Fruit fly (Drosophila melanogaster) whole organism, embryonic: ENCODE results near the gene CG6961.

Experiments used
- Bgb ChIP-seq: fragments of 200-800 bp; sonication (Bioruptor generic); IDR thresholded peaks from 2 replicates; pipeline ENCODE4 v1.3.6; 2022; ENCODE audit warnings: missing biosample characterization, missing genetic modification characterization; ENCODE audit not compliant: partially characterized antibody
- Blimp-1 ChIP-seq: fragments of 200-800 bp; sonication (Bioruptor generic); optimal IDR thresholded peaks from 3 replicates; lab custom pipeline; 2018; ENCODE audit warnings: missing biosample characterization, missing genetic modification characterization, mild to moderate bottlenecking, moderate library complexity, missing genetic modification reagents
- C15 ChIP-seq: fragments of 200-800 bp; sonication (Bioruptor generic); IDR thresholded peaks from 3 replicates; pipeline ENCODE4 v1.3.6; 2022; ENCODE audit warnings: missing biosample characterization, missing genetic modification characterization
- CG10267 ChIP-seq: fragments of 200-800 bp; sonication (Bioruptor generic); optimal IDR thresholded peaks from 2 replicates; lab custom pipeline; 2018; ENCODE audit warnings: missing biosample characterization, mild to moderate bottlenecking, missing genetic modification characterization, moderate library complexity
- CG11398 ChIP-seq: fragments of 200-800 bp; sonication (Bioruptor generic); optimal IDR thresholded peaks from 2 replicates; lab custom pipeline; 2016; ENCODE audit warnings: missing biosample characterization, missing genetic modification characterization
- CG12299 ChIP-seq: fragments of 200-800 bp; sonication (Bioruptor generic); optimal IDR thresholded peaks from 2 replicates; lab custom pipeline; 2018; ENCODE audit warnings: missing biosample characterization, mild to moderate bottlenecking, missing genetic modification characterization
- CG12391 ChIP-seq: fragments of 200-800 bp; sonication (Bioruptor generic); optimal IDR thresholded peaks from 3 replicates; lab custom pipeline; 2018; ENCODE audit warnings: missing biosample characterization, mild to moderate bottlenecking, missing genetic modification characterization, moderate library complexity
- CG12744 ChIP-seq: fragments of 200-800 bp; sonication (Bioruptor generic); optimal IDR thresholded peaks from 2 replicates; lab custom pipeline; 2016; ENCODE audit warnings: missing biosample characterization, missing genetic modification characterization
- CG17328 ChIP-seq: fragments of 200-800 bp; sonication (Bioruptor generic); IDR thresholded peaks from 2 replicates; pipeline ENCODE4 v1.3.6; 2022; ENCODE audit warnings: missing biosample characterization, missing genetic modification characterization
- CG17568 ChIP-seq: fragments of 200-800 bp; sonication (Bioruptor generic); optimal IDR thresholded peaks from 2 replicates; lab custom pipeline; 2018; ENCODE audit warnings: missing biosample characterization, mild to moderate bottlenecking, missing genetic modification characterization, moderate library complexity
- CG18619 ChIP-seq: fragments of 200-800 bp; sonication (Bioruptor generic); optimal IDR thresholded peaks from 3 replicates; lab custom pipeline; 2017; ENCODE audit warnings: missing biosample characterization, mild to moderate bottlenecking, missing genetic modification characterization
- CG2202 ChIP-seq: fragments of 200-800 bp; sonication (Bioruptor generic); optimal IDR thresholded peaks from 2 replicates; lab custom pipeline; 2018; ENCODE audit warnings: missing biosample characterization, mild to moderate bottlenecking, missing genetic modification characterization
- CG2889 ChIP-seq: fragments of 200-800 bp; sonication (Bioruptor generic); IDR thresholded peaks from 3 replicates; pipeline ENCODE4 v1.3.6; 2022; ENCODE audit warnings: missing biosample characterization, missing genetic modification characterization
- CG31365 ChIP-seq: fragments of 200-800 bp; sonication (Bioruptor generic); optimal IDR thresholded peaks from 2 replicates; lab custom pipeline; 2018; ENCODE audit warnings: missing biosample characterization, mild to moderate bottlenecking, missing genetic modification characterization
- CG32532 ChIP-seq: fragments of 200-800 bp; sonication (Bioruptor generic); IDR thresholded peaks from 2 replicates; pipeline ENCODE4 v1.3.6; 2022; ENCODE audit warnings: missing biosample characterization, missing genetic modification characterization
- CG34422 ChIP-seq: fragments of 200-800 bp; sonication (Bioruptor generic); IDR thresholded peaks from 3 replicates; pipeline ENCODE4 v1.3.6; 2022; ENCODE audit warnings: missing biosample characterization, missing genetic modification characterization
- CG7271 ChIP-seq: fragments of 200-800 bp; sonication (Bioruptor generic); optimal IDR thresholded peaks from 2 replicates; lab custom pipeline; 2018; ENCODE audit warnings: missing biosample characterization, mild to moderate bottlenecking, missing genetic modification characterization, moderate library complexity
- CkIIα-i1 ChIP-seq: fragments of 200-800 bp; sonication (Bioruptor generic); IDR thresholded peaks from 2 replicates; pipeline ENCODE4 v1.3.6; 2022; ENCODE audit warnings: missing biosample characterization, missing genetic modification characterization
- Deaf1 ChIP-seq: fragments of 200-800 bp; optimal IDR thresholded peaks from 3 replicates; lab custom pipeline; 2019; ENCODE audit warnings: missing biosample characterization, mild to moderate bottlenecking, missing genetic modification characterization, moderate library complexity
- HLH54F ChIP-seq: fragments of 200-800 bp; sonication (Bioruptor generic); optimal IDR thresholded peaks from 3 replicates; lab custom pipeline; 2016; ENCODE audit warnings: missing biosample characterization, missing genetic modification characterization
- HLHmδ ChIP-seq: fragments of 200-800 bp; sonication (Bioruptor generic); optimal IDR thresholded peaks from 2 replicates; lab custom pipeline; 2018; ENCODE audit warnings: missing biosample characterization, mild to moderate bottlenecking, missing genetic modification characterization, moderate library complexity
- HmgD ChIP-seq: fragments of 200-800 bp; sonication (Bioruptor generic); optimal IDR thresholded peaks from 3 replicates; lab custom pipeline; 2016; ENCODE audit warnings: missing biosample characterization, missing genetic modification characterization
- Hr51 ChIP-seq, 2 experiments: fragments of 200-800 bp; sonication (Bioruptor generic); optimal IDR thresholded peaks; 2 replicates in 1 of 2; 3 replicates in 1 of 2; lab custom pipeline; 2016 to 2018; ENCODE audit warnings: missing biosample characterization in 2 of 2, missing genetic modification characterization in 2 of 2, mild to moderate bottlenecking in 1 of 2, moderate library complexity in 1 of 2
- Med ChIP-seq: fragments of 200-800 bp; sonication (Bioruptor generic); peaks from one replicate; lab custom pipeline; 2016; ENCODE audit warnings: missing biosample characterization, missing genetic modification characterization, mild to moderate bottlenecking, inconsistent platforms, moderate library complexity
- Meics ChIP-seq: fragments of 200-800 bp; sonication (Bioruptor generic); optimal IDR thresholded peaks from 2 replicates; lab custom pipeline; 2017; ENCODE audit warnings: missing biosample characterization, mild to moderate bottlenecking, missing genetic modification characterization
- NFAT ChIP-seq: fragments of 200-800 bp; sonication (Bioruptor generic); IDR thresholded peaks from 2 replicates; pipeline ENCODE4 v1.3.6; 2022; ENCODE audit warnings: missing biosample characterization, missing genetic modification characterization
- Optix ChIP-seq: fragments of 200-800 bp; sonication (Bioruptor generic); IDR thresholded peaks from 3 replicates; pipeline ENCODE4 v1.3.6; 2022; ENCODE audit warnings: missing biosample characterization, missing genetic modification characterization
- Rx ChIP-seq: fragments of 200-800 bp; sonication (Bioruptor generic); IDR thresholded peaks from 2 replicates; pipeline ENCODE4 v1.3.6; 2022; ENCODE audit warnings: missing biosample characterization, missing genetic modification characterization
- Sox100B ChIP-seq: fragments of 200-800 bp; sonication (Bioruptor generic); optimal IDR thresholded peaks from 3 replicates; lab custom pipeline; 2018; ENCODE audit warnings: missing biosample characterization, mild to moderate bottlenecking, missing genetic modification characterization
- Xbp1 ChIP-seq: fragments of 200-800 bp; sonication (Bioruptor generic); optimal IDR thresholded peaks from 3 replicates; lab custom pipeline; 2016; ENCODE audit warnings: missing biosample characterization, mild to moderate bottlenecking, missing genetic modification characterization
- ems ChIP-seq: fragments of 200-800 bp; sonication (Bioruptor generic); optimal IDR thresholded peaks from 3 replicates; lab custom pipeline; 2016; ENCODE audit warnings: missing biosample characterization, missing genetic modification characterization
- eve ChIP-seq, 2 experiments: fragments of >200 bp; optimal IDR thresholded peaks; 2 replicates each; lab custom pipeline; 2017; ENCODE audit warnings: missing biosample characterization in 2 of 2, missing genetic modification characterization in 2 of 2
- exex ChIP-seq: fragments of 200-800 bp; sonication (Bioruptor generic); optimal IDR thresholded peaks from 4 replicates; lab custom pipeline; 2018; ENCODE audit warnings: missing biosample characterization, mild to moderate bottlenecking, missing genetic modification characterization, moderate library complexity
- hkb ChIP-seq, 2 experiments: fragments of 200-800 bp in 1 of 2; fragments of >200 bp in 1 of 2; sonication (Bioruptor generic) in 1 of 2; IDR thresholded peaks in 1 of 2; optimal IDR thresholded peaks in 1 of 2; 2 replicates each; pipeline versions ENCODE4 v1.3.6 to Lab custom; 2017 to 2022; ENCODE audit warnings: missing biosample characterization in 1 of 2, missing genetic modification characterization in 1 of 2
- insv ChIP-seq, 2 experiments: fragments of 200-800 bp; sonication (Bioruptor generic); optimal IDR thresholded peaks; 3 replicates each; lab custom pipeline; 2016 to 2018; ENCODE audit warnings: missing biosample characterization in 2 of 2, missing genetic modification characterization in 2 of 2
- kay ChIP-seq: fragments of 200-800 bp; sonication (Bioruptor generic); optimal IDR thresholded peaks from 2 replicates; lab custom pipeline; 2016; ENCODE audit warnings: missing biosample characterization, missing genetic modification characterization
- lilli ChIP-seq: fragments of 200-800 bp; sonication (Bioruptor generic); optimal IDR thresholded peaks from 3 replicates; lab custom pipeline; 2016; ENCODE audit warnings: missing biosample characterization, missing genetic modification characterization
- oc ChIP-seq: fragments of 200-800 bp; sonication (Bioruptor generic); optimal IDR thresholded peaks from 2 replicates; lab custom pipeline; 2018; ENCODE audit warnings: missing biosample characterization, mild to moderate bottlenecking, missing genetic modification characterization, moderate library complexity
- prd ChIP-seq, 3 experiments: fragments of >200 bp in 2 of 3; fragments of 200-800 bp in 1 of 3; sonication (Bioruptor generic) in 1 of 3; optimal IDR thresholded peaks in 2 of 3; IDR thresholded peaks in 1 of 3; 2 replicates in 2 of 3; 3 replicates in 1 of 3; pipeline versions ENCODE4 v1.3.6 to Lab custom; 2017 to 2022; ENCODE audit warnings: missing biosample characterization in 1 of 3, missing genetic modification characterization in 1 of 3
- pum ChIP-seq: fragments of 200-800 bp; sonication (Bioruptor generic); optimal IDR thresholded peaks from 2 replicates; lab custom pipeline; 2016; ENCODE audit warnings: missing biosample characterization, missing genetic modification characterization
- repo ChIP-seq: fragments of 200-800 bp; sonication (Bioruptor generic); optimal IDR thresholded peaks from 2 replicates; lab custom pipeline; 2016; ENCODE audit warnings: missing biosample characterization, missing genetic modification characterization
- stwl ChIP-seq: fragments of 200-800 bp; sonication (Bioruptor generic); optimal IDR thresholded peaks from 3 replicates; lab custom pipeline; 2018; ENCODE audit warnings: missing biosample characterization, mild to moderate bottlenecking, missing genetic modification characterization, moderate library complexity
- tgo ChIP-seq: fragments of 200-800 bp; sonication (Bioruptor generic); IDR thresholded peaks from 3 replicates; pipeline ENCODE4 v1.3.6; 2022; ENCODE audit warnings: missing biosample characterization, missing genetic modification characterization
- tll ChIP-seq, 2 experiments: fragments of 200-800 bp in 1 of 2; fragments of >200 bp in 1 of 2; sonication (Bioruptor generic) in 1 of 2; optimal IDR thresholded peaks; 2 replicates each; lab custom pipeline; 2017 to 2019; ENCODE audit warnings: missing biosample characterization in 2 of 2, missing genetic modification characterization in 2 of 2, mild to moderate bottlenecking in 1 of 2, moderate library complexity in 1 of 2
- trh ChIP-seq: fragments of 200-800 bp; sonication (Bioruptor generic); optimal IDR thresholded peaks from 2 replicates; lab custom pipeline; 2016; ENCODE audit warnings: missing biosample characterization, missing genetic modification characterization
- ttk ChIP-seq: fragments of 200-800 bp; sonication (Bioruptor generic); IDR thresholded peaks from 2 replicates; pipeline ENCODE4 v2.1.2; 2022; ENCODE audit warnings: missing biosample characterization, missing genetic modification characterization
- vfl ChIP-seq: fragments of 200-800 bp; sonication (Bioruptor generic); optimal IDR thresholded peaks from 2 replicates; lab custom pipeline; 2016; ENCODE audit warnings: missing biosample characterization, missing genetic modification characterization
- vnd ChIP-seq: fragments of 200-800 bp; sonication (Bioruptor generic); IDR thresholded peaks from 3 replicates; pipeline ENCODE4 v1.3.6; 2022; ENCODE audit warnings: missing biosample characterization, missing genetic modification characterization; ENCODE audit not compliant: partially characterized antibody
- wdn ChIP-seq: fragments of 200-800 bp; sonication (Bioruptor generic); IDR thresholded peaks from 2 replicates; pipeline ENCODE4 v1.3.6; 2022; ENCODE audit warnings: missing biosample characterization, missing genetic modification characterization
- zen ChIP-seq: fragments of 200-800 bp; sonication (Bioruptor generic); optimal IDR thresholded peaks from 3 replicates; lab custom pipeline; 2018; ENCODE audit warnings: missing biosample characterization, mild to moderate bottlenecking, missing genetic modification characterization, moderate library complexity

The CG6961 gene

DNA sequence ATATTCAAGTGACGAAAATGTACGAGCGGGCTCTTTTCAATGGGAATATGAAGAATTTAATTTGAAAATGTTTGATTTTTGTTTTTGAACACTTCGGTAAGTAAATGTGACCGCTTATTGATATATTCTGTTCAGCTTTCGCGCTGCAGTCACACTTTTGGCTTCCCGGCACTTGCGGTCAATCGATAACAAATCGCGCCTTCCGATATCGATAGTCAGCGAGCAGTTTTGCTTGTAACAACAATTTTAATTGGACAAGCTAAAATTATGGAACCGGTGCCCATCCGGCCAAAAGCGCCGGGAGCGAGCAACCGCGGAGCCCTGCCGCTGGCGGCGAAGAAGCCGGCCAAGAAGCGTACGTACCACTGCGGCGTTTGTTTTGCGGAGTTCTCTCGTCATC, 42.4 kb upstream of the CG6961 start, which contains the start of gene CG7101 (continued):
- TF ChIP-seq CG12391 (tag; lab: Kevin White, UChicago) = no peak
- TF ChIP-seq tll (GFP tag; optimal IDR thresholded peaks at IDR 0.05; lab: Kevin White, UChicago) = no peak
- no peak for TF ChIP-seq lilli (GFP tag; lab: Kevin White, UChicago)
- no peak for TF ChIP-seq Sox100B (GFP tag; lab: Kevin White, UChicago)
- no peak for TF ChIP-seq CG31365 (tag; lab: Kevin White, UChicago)
- no peak for TF ChIP-seq NFAT
- no peak for TF ChIP-seq CG12299 (tag; lab: Kevin White, UChicago)
- no peak for TF ChIP-seq Deaf1 (tag; lab: Kevin White, UChicago)
- no peak for TF ChIP-seq CG2889 (GFP tag; lab: Robert Waterston, UW)
- TF ChIP-seq CG17568 (GFP tag; lab: Kevin White, UChicago) = no peak
- no peak for TF ChIP-seq kay (GFP tag; lab: Kevin White, UChicago)
- TF ChIP-seq Hr51 (GFP tag; optimal IDR thresholded peaks at IDR 0.05; lab: Kevin White, UChicago) = no peak
- TF ChIP-seq HmgD (GFP tag; lab: Kevin White, UChicago) = no peak
- no peak for TF ChIP-seq hkb (optimal IDR thresholded peaks at IDR 0.05; lab: Kevin White, UChicago)
- no peak for TF ChIP-seq hkb (GFP tag; IDR thresholded peaks at IDR 0.05; lab: Robert Waterston, UW)
- no peak for TF ChIP-seq wdn (GFP tag; lab: Robert Waterston, UW)
- TF ChIP-seq CG2202 (tag; lab: Kevin White, UChicago) = no peak
- no peak for TF ChIP-seq zen (tag; lab: Kevin White, UChicago)
- no peak for TF ChIP-seq CG11398 (GFP tag; lab: Kevin White, UChicago)
- TF ChIP-seq insv (GFP tag; optimal IDR thresholded peaks at IDR 0.05; lab: Kevin White, UChicago) = no peak
- peak; percentile 27 for TF ChIP-seq CG10267 (tag; lab: Kevin White, UChicago)
- no peak for TF ChIP-seq eve (GFP tag; optimal IDR thresholded peaks at IDR 0.05; lab: Kevin White, UChicago)
- no peak for TF ChIP-seq HLH54F (GFP tag; lab: Kevin White, UChicago)
- TF ChIP-seq Xbp1 (GFP tag; lab: Kevin White, UChicago) = peak; percentile 3
- TF ChIP-seq C15 (GFP tag; lab: Robert Waterston, UW) = no peak
- no peak for TF ChIP-seq ttk
- no peak for TF ChIP-seq oc (tag; lab: Kevin White, UChicago)
- TF ChIP-seq exex (tag; lab: Kevin White, UChicago) = no peak
- TF ChIP-seq prd (optimal IDR thresholded peaks at IDR 0.05; lab: Kevin White, UChicago) = no peak
- no peak for TF ChIP-seq prd (GFP tag; IDR thresholded peaks at IDR 0.05; lab: Robert Waterston, UW)
- no peak for TF ChIP-seq ems (GFP tag; lab: Kevin White, UChicago)
- TF ChIP-seq CG34422 (GFP tag; lab: Robert Waterston, UW) = peak; percentile 89
- TF ChIP-seq HLHmδ = no peak
- no peak for TF ChIP-seq CG17328
- no peak for TF ChIP-seq pum (GFP tag; lab: Kevin White, UChicago)
- peak; percentile 62 for TF ChIP-seq Med
- no peak for TF ChIP-seq CG32532 (GFP tag; lab: Robert Waterston, UW)
- no peak for TF ChIP-seq Meics (GFP tag; lab: Kevin White, UChicago)
- TF ChIP-seq CkIIα-i1 = no peak
- TF ChIP-seq CG18619 (GFP tag; lab: Kevin White, UChicago) = no peak
- TF ChIP-seq trh (GFP tag; lab: Kevin White, UChicago) = no peak
- TF ChIP-seq tgo (GFP tag; lab: Robert Waterston, UW) = no peak
- TF ChIP-seq CG7271 = no peak
- peak; percentile 98 for TF ChIP-seq stwl (tag; lab: Kevin White, UChicago)
- TF ChIP-seq Optix (GFP tag; lab: Robert Waterston, UW) = no peak
- no peak for TF ChIP-seq CG12744 (GFP tag; lab: Kevin White, UChicago)
- peak; percentile 57 for TF ChIP-seq vnd (GFP tag; lab: Robert Waterston, UW)
- TF ChIP-seq Bgb (GFP tag; lab: Robert Waterston, UW) = peak; percentile 79
- no peak for TF ChIP-seq repo
- no peak for TF ChIP-seq Blimp-1
- no peak for TF ChIP-seq vfl (GFP tag; lab: Kevin White, UChicago)
- TF ChIP-seq Rx (GFP tag; lab: Robert Waterston, UW) = no peak
